Worm (Caenorhabditis elegans) whole organism, early embryonic: ENCODE data around the gene acl-9.

Source experiments
- B0310.2 ChIP-seq: sonication (generic microtip); optimal IDR thresholded peaks from 2 replicates; lab custom pipeline; 2016; ENCODE audit warnings: mild to moderate bottlenecking, missing genetic modification characterization, missing compliant biosample characterization
- F13C5.2 ChIP-seq: sonication (generic microtip); optimal IDR thresholded peaks from 2 replicates; lab custom pipeline; 2017; ENCODE audit warnings: mild to moderate bottlenecking, missing genetic modification characterization, inconsistent platforms, missing compliant biosample characterization
- aly-1 ChIP-seq: sonication (generic microtip); optimal IDR thresholded peaks from 2 replicates; lab custom pipeline; 2016; ENCODE audit warnings: missing genetic modification characterization, missing compliant biosample characterization
- ama-1 ChIP-seq: fragments of 150-350 bp; optimal IDR thresholded peaks from 2 replicates; lab custom pipeline; 2014
- ceh-13 ChIP-seq: fragments of 200-800 bp; sonication (Bioruptor generic); optimal IDR thresholded peaks from 2 replicates; lab custom pipeline; 2018; ENCODE audit warnings: mild to moderate bottlenecking, missing genetic modification characterization, missing compliant biosample characterization
- ceh-36 ChIP-seq: sonication (generic microtip); optimal IDR thresholded peaks from 2 replicates; lab custom pipeline; 2016; ENCODE audit warnings: missing genetic modification characterization, inconsistent platforms, missing compliant biosample characterization
- ets-7 ChIP-seq: sonication (generic microtip); optimal IDR thresholded peaks from 2 replicates; lab custom pipeline; 2016; ENCODE audit warnings: missing genotype, missing genetic modification characterization, missing compliant biosample characterization
- flt-1 ChIP-seq: fragments of 200-800 bp; sonication (Bioruptor generic); IDR thresholded peaks from 2 replicates; pipeline ENCODE4 v1.3.6; 2022; ENCODE audit warnings: missing genetic modification characterization, missing compliant biosample characterization
- hmbx-1 ChIP-seq: sonication (generic microtip); optimal IDR thresholded peaks from 2 replicates; lab custom pipeline; 2016; ENCODE audit warnings: mild to moderate bottlenecking, missing genetic modification characterization, missing compliant biosample characterization
- hmg-4 ChIP-seq: fragments of 200-800 bp; sonication (Bioruptor generic); optimal IDR thresholded peaks from 2 replicates; lab custom pipeline; 2018; ENCODE audit warnings: mild to moderate bottlenecking, missing genetic modification characterization, missing compliant biosample characterization
- hnd-1 ChIP-seq: sonication (generic microtip); optimal IDR thresholded peaks from 2 replicates; lab custom pipeline; 2016; ENCODE audit warnings: missing genetic modification characterization, missing compliant biosample characterization
- pes-1 ChIP-seq: fragments of 200-800 bp; sonication (Bioruptor generic); IDR thresholded peaks from 2 replicates; pipeline ENCODE4 v1.3.6; 2022; ENCODE audit warnings: missing genetic modification reagents, missing genetic modification characterization, missing compliant biosample characterization
- scrt-1 ChIP-seq: fragments of 200-800 bp; sonication (Bioruptor generic); IDR thresholded peaks from 2 replicates; pipeline ENCODE4 v1.3.6; 2022; ENCODE audit warnings: missing genetic modification characterization, missing compliant biosample characterization
- sea-1 ChIP-seq: fragments of 200-800 bp; sonication (Bioruptor generic); conservative IDR thresholded peaks from 2 replicates; pipeline ENCODE4 v1.3.6; 2022; ENCODE audit warnings: missing genetic modification characterization, missing compliant biosample characterization
- tbx-11 ChIP-seq: fragments of 200-800 bp; sonication (Bioruptor generic); IDR thresholded peaks from 2 replicates; pipeline ENCODE4 v1.3.6; 2022; ENCODE audit warnings: missing genetic modification characterization, missing compliant biosample characterization
- tbx-37 ChIP-seq: fragments of 200-800 bp; sonication (Bioruptor generic); conservative IDR thresholded peaks from 2 replicates; pipeline ENCODE4 v1.3.6; 2022; ENCODE audit warnings: missing genetic modification reagents, missing genetic modification characterization, missing compliant biosample characterization
- tra-4 ChIP-seq: sonication (generic microtip); optimal IDR thresholded peaks from 2 replicates; lab custom pipeline; 2017; ENCODE audit warnings: missing genetic modification characterization, missing compliant biosample characterization

The acl-9 gene

ce11 chrV:6424055-6424454, 29.0 kb upstream of the acl-9 start, which contains the start of gene urb-1:
urb-1 (minus strand) TSS chrV:6424155.
- TF ChIP-seq ceh-13 (GFP tag; lab: Kevin White, UChicago) (no peak), ama-1 (lab: Kevin White, UChicago) (peak; percentile 17), hnd-1 (tag; lab: Kevin White, UChicago) (no peak), sea-1 (GFP tag; lab: Robert Waterston, UW) (no peak), tbx-37 (GFP tag; lab: Robert Waterston, UW) (no peak)

- TF ChIP-seq F13C5.2: no peak
- no peak for TF ChIP-seq ets-7 (tag; lab: Kevin White, UChicago)
- TF ChIP-seq ceh-13 (GFP tag; lab: Kevin White, UChicago): no peak
- no peak for TF ChIP-seq ceh-36 (tag; lab: Kevin White, UChicago)
- TF ChIP-seq aly-1 (tag; lab: Kevin White, UChicago): no peak
- no peak for TF ChIP-seq hnd-1 (tag; lab: Kevin White, UChicago)
- no peak for TF ChIP-seq scrt-1 (GFP tag; lab: Robert Waterston, UW)
- no peak for TF ChIP-seq tbx-11 (GFP tag; lab: Robert Waterston, UW)
- no peak for TF ChIP-seq flt-1 (GFP tag; lab: Robert Waterston, UW)
- TF ChIP-seq sea-1 (GFP tag; lab: Robert Waterston, UW): no peak
- no peak for TF ChIP-seq hmbx-1 (tag; lab: Kevin White, UChicago)
- no peak for TF ChIP-seq hmg-4 (GFP tag; lab: Kevin White, UChicago)
- no peak for TF ChIP-seq B0310.2
- TF ChIP-seq ama-1 (lab: Kevin White, UChicago): no peak
- no peak for TF ChIP-seq tbx-37 (GFP tag; lab: Robert Waterston, UW)
- no peak for TF ChIP-seq tra-4
Measured at ce11 chrV:6425927-6426326, 27.1 kb upstream of the acl-9 start, which contains the start of gene T05H4.11. T05H4.11 (minus strand) TSS chrV:6426261.

ce11 chrV:6426843-6427242, 26.2 kb upstream of the acl-9 start, which contains the start of gene atp-4:
atp-4 (minus strand) TSS chrV:6427112.
- TF ChIP-seq pes-1 (GFP tag; lab: Robert Waterston, UW) (no peak), tbx-11 (GFP tag; lab: Robert Waterston, UW) (no peak), sea-1 (GFP tag; lab: Robert Waterston, UW) (no peak), hmg-4 (GFP tag; lab: Kevin White, UChicago) (no peak), aly-1 (tag; lab: Kevin White, UChicago) (no peak), tra-4 (no peak), hmbx-1 (tag; lab: Kevin White, UChicago) (no peak), ets-7 (tag; lab: Kevin White, UChicago) (no peak), tbx-37 (GFP tag; lab: Robert Waterston, UW) (no peak), ceh-13 (GFP tag; lab: Kevin White, UChicago) (no peak), hnd-1 (tag; lab: Kevin White, UChicago) (no peak), ama-1 (lab: Kevin White, UChicago) (no peak), flt-1 (GFP tag; lab: Robert Waterston, UW) (no peak)

ce11 chrV:6427433-6427832, 25.6 kb upstream of the acl-9 start:
- TF ChIP-seq F13C5.2 (peak; percentile 10), B0310.2 (no peak), hmg-4 (GFP tag; lab: Kevin White, UChicago) (no peak)

ce11 chrV:6429870-6430339, 23.1 kb upstream of the acl-9 start, which contains the start of gene alh-4:
alh-4 (minus strand) TSS chrV:6429920.
- TF ChIP-seq scrt-1 (GFP tag; lab: Robert Waterston, UW): no peak
- no peak for TF ChIP-seq ets-7 (tag; lab: Kevin White, UChicago)
- TF ChIP-seq ama-1 (lab: Kevin White, UChicago): no peak
- no peak for TF ChIP-seq tbx-37 (GFP tag; lab: Robert Waterston, UW)
- TF ChIP-seq ceh-13 (GFP tag; lab: Kevin White, UChicago): no peak
- TF ChIP-seq ceh-36 (tag; lab: Kevin White, UChicago): no peak
- TF ChIP-seq F13C5.2: no peak
- TF ChIP-seq sea-1 (GFP tag; lab: Robert Waterston, UW): no peak
- no peak for TF ChIP-seq flt-1 (GFP tag; lab: Robert Waterston, UW)

ce11 chrV:6430526-6431371, 22.3 kb upstream of the acl-9 start:
- TF ChIP-seq tbx-37 (GFP tag; lab: Robert Waterston, UW) (no peak), hmbx-1 (tag; lab: Kevin White, UChicago) (no peak), F13C5.2 (no peak), B0310.2 (no peak), flt-1 (GFP tag; lab: Robert Waterston, UW) (no peak), tra-4 (no peak), sea-1 (GFP tag; lab: Robert Waterston, UW) (no peak), ceh-13 (GFP tag; lab: Kevin White, UChicago) (no peak), scrt-1 (GFP tag; lab: Robert Waterston, UW) (no peak)

- TF ChIP-seq tbx-37 (GFP tag; lab: Robert Waterston, UW) (peak; percentile 71), F13C5.2 (no peak), tbx-11 (GFP tag; lab: Robert Waterston, UW) (no peak)
Measured at ce11 chrV:6433446-6434178, 19.4 kb upstream of the acl-9 start, which contains the start of the genes gad-1 and erfa-1. gad-1 (minus strand) TSS chrV:6433496. erfa-1 (plus strand) TSS chrV:6434128.
